Worm (Caenorhabditis elegans) whole organism, L1 larva: ENCODE data around the gene ins-4.
"Not testable (repeated sequence)": the region's sequence is repeated elsewhere in the genome, so short reads cannot be mapped to it uniquely, and the experiment has no call there.

Source experiments
- alr-1 ChIP-seq: fragments of 200-800 bp; sonication (Bioruptor generic); optimal IDR thresholded peaks from 2 replicates; lab custom pipeline; 2018; ENCODE audit warnings: borderline replicate concordance, mild to moderate bottlenecking, missing genetic modification characterization, missing compliant biosample characterization
- elt-3 ChIP-seq, 6 experiments: fragments of 150-350 bp in 1 of 6; sonication (generic microtip); optimal IDR thresholded peaks; 2 replicates each; lab custom pipeline; 2017 to 2018; ENCODE audit warnings: missing biosample characterization in 6 of 6, missing genetic modification characterization in 6 of 6, inconsistent platforms in 1 of 6
- ets-5 ChIP-seq: fragments of 200-800 bp; sonication (Bioruptor generic); IDR thresholded peaks from 2 replicates; pipeline ENCODE4 v1.3.6; 2022; ENCODE audit warnings: missing genetic modification characterization, missing compliant biosample characterization
- lsy-2 ChIP-seq, 2 experiments: fragments of 150-350 bp; optimal IDR thresholded peaks; 2 replicates each; lab custom pipeline; 2014; ENCODE audit warnings: missing biosample characterization in 2 of 2, missing genetic modification characterization in 2 of 2
- nhr-28 ChIP-seq: fragments of 150-350 bp; optimal IDR thresholded peaks from 2 replicates; lab custom pipeline; 2014; ENCODE audit warnings: missing biosample characterization, missing genetic modification characterization
- unc-62 ChIP-seq: fragments of 150-350 bp; optimal IDR thresholded peaks from 2 replicates; lab custom pipeline; 2014; ENCODE audit warnings: missing biosample characterization, missing genetic modification reagents, missing genetic modification characterization
- ztf-11 ChIP-seq, 2 experiments: sonication (generic microtip); optimal IDR thresholded peaks; 2 replicates each; lab custom pipeline; 2016 to 2017; ENCODE audit warnings: missing genetic modification characterization in 2 of 2, missing biosample characterization in 1 of 2, missing compliant biosample characterization in 1 of 2

ce11 chrII:6008887-6009286, 12.7 kb downstream of the ins-4 start, which contains the start of gene ZK84.4:
- TF ChIP-seq alr-1; lsy-2 (tag; optimal IDR thresholded peaks at IDR 0.05; lab: Kevin White, UChicago); unc-62; ztf-11 (tag; optimal IDR thresholded peaks at IDR 0.05; lab: Kevin White, UChicago); elt-3 (tag; optimal IDR thresholded peaks at IDR 0.05; lab: Kevin White, UChicago); ets-5 (GFP tag; lab: Robert Waterston, UW); nhr-28 (tag; lab: Kevin White, UChicago): not testable (repeated sequence)
